Fruit fly (Drosophila melanogaster): ENCODE data around the gene MED14.

MED14 gene

DNA sequence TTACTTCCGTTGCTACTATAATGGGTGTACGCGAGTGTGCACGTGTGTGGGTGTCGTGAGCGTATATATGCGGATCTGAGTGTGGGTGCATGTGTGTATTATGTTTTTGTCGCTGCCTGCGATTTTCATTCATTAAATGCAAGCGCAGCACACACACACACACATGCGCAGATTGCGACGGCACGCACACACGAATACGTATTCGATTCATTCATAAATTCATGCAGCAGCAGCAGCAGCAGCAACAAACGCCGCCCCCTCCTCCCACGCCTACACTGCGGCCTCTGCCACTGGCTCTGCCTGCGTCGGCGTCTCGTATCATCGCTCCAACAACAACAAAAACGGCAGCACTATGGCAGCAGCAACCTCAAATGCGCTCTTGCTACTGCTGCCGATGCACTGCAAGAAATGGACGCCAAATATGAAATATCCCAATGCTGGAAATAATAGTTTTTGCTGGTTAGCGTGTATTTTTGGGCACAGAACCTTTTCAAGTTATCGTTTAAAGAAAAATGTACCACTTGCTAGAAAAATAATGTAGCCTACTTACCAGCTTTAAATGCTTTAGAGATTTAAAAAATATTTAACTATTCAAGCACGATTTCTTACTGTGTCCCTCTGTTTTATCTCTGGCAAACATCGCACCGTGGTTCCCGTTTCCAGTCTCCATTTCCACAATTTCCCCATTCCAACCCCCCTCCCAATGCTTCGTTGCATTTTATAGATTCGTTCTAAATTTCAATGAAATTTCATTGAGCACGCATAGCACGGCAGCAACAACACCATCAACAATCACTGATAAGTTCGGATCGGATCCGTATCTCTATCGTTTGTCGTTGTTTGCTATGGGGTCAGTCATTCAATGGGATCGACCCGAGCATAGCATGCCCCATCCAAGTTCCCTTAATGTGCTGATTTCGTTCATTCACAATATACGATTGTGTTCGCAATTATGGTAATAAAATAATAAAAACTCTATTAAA is 40.5 kb downstream of the MED14 start:
- TF ChIP-seq h (GFP tag; optimal IDR thresholded peaks at IDR 0.05) (peak; percentile 46), Rel (GFP tag; optimal IDR thresholded peaks at IDR 0.05) (no peak), Rel (tag; optimal IDR thresholded peaks at IDR 0.05) (no peak), Mio (GFP tag; optimal IDR thresholded peaks at IDR 0.05) (no peak), br (GFP tag; optimal IDR thresholded peaks at IDR 0.05) (peak; percentile 39), psq (GFP tag; optimal IDR thresholded peaks at IDR 0.05) (peak; percentile 21), Myc (optimal IDR thresholded peaks at IDR 0.05) (no peak), sage (GFP tag; optimal IDR thresholded peaks at IDR 0.05) (no peak), Vsx2 (GFP tag; optimal IDR thresholded peaks at IDR 0.05; ENCODE audit: partially characterized antibody) (no peak), Hnf4 (GFP tag; optimal IDR thresholded peaks at IDR 0.05) (no peak), Hr78 (GFP tag; optimal IDR thresholded peaks at IDR 0.05) (no peak), HLH106 (tag; optimal IDR thresholded peaks at IDR 0.05) (peak; percentile 27), dl (GFP tag; optimal IDR thresholded peaks at IDR 0.05; ENCODE audit: insufficient read depth in 1 of 2, partially characterized antibody in 2 of 2) (no peak), rgr (GFP tag; optimal IDR thresholded peaks at IDR 0.05) (peak; percentile 47), ey (GFP tag; optimal IDR thresholded peaks at IDR 0.05) (peak; percentile 61), N (GFP tag; optimal IDR thresholded peaks at IDR 0.05) (no peak), dsf (GFP tag; optimal IDR thresholded peaks at IDR 0.05; ENCODE audit: borderline replicate concordance) (no peak), fru (GFP tag; optimal IDR thresholded peaks at IDR 0.05) (peak; percentile 57), dmrt93B (GFP tag; optimal IDR thresholded peaks at IDR 0.05) (peak; percentile 3), jim (GFP tag; optimal IDR thresholded peaks at IDR 0.05) (no peak), pan (optimal IDR thresholded peaks at IDR 0.05) (no peak), GATAd (GFP tag; optimal IDR thresholded peaks at IDR 0.05) (no peak), usp (GFP tag; optimal IDR thresholded peaks at IDR 0.05) (no peak), Hr83 (GFP tag; optimal IDR thresholded peaks at IDR 0.05; ENCODE audit: poor library complexity, severe bottlenecking) (no peak), OdsH (GFP tag; optimal IDR thresholded peaks at IDR 0.05) (no peak), CG32264 (GFP tag; optimal IDR thresholded peaks at IDR 0.05) (no peak), tai (GFP tag; optimal IDR thresholded peaks at IDR 0.05) (no peak), foxo (GFP tag; optimal IDR thresholded peaks at IDR 0.05) (peak in 1 of 2 experiments; percentile 53), brk (GFP tag; optimal IDR thresholded peaks at IDR 0.05) (no peak), Jra (GFP tag; optimal IDR thresholded peaks at IDR 0.05) (no peak), lola (GFP tag; optimal IDR thresholded peaks at IDR 0.05) (no peak), CrebA (GFP tag; optimal IDR thresholded peaks at IDR 0.05; ENCODE audit: borderline replicate concordance) (no peak), Sp1 (GFP tag; optimal IDR thresholded peaks at IDR 0.05) (no peak), Dfd (GFP tag; optimal IDR thresholded peaks at IDR 0.05) (peak; percentile 73), Abd-B (GFP tag; optimal IDR thresholded peaks at IDR 0.05) (no peak), woc (GFP tag; optimal IDR thresholded peaks at IDR 0.05) (peak; percentile 20), sv (GFP tag; optimal IDR thresholded peaks at IDR 0.05) (peak; percentile 61), Dif (GFP tag; optimal IDR thresholded peaks at IDR 0.05; ENCODE audit: partially characterized antibody) (no peak), CG9705 (GFP tag; optimal IDR thresholded peaks at IDR 0.05) (no peak)

DNA sequence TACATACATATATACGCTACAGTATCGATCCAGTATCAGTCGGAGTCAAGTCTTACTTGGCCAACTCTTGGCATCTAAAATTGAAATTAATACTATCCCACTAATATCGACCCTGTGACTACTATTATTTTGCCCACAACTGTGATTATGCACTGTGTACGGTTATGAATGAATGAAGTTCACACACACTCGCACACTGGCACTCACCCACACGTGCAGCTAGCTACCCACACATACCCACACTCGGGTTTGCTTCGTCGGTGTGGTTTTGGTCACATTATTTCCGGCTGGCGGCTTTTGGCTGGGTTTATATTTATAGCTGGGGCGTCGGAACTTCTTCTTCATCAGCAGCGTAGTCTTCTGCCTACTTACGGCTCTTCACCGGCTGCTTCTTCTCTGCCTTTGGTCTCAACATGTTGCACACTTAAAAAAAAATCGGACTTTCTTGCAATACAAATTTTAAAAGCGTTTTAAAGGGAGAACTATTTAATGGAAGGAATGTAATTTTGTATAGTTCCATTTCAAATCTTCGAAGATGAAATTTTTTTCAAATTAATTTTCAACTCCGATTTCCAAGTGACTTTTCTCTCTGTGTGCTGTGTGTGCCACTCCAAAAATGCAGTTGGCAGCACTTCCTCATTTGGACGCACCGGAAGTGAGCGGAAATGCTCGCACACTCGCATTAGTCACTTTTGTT is 41.4 kb downstream of the MED14 start:
- TF ChIP-seq tai (GFP tag; optimal IDR thresholded peaks at IDR 0.05) (no peak), usp (GFP tag; optimal IDR thresholded peaks at IDR 0.05) (no peak), CrebA (GFP tag; optimal IDR thresholded peaks at IDR 0.05; ENCODE audit: borderline replicate concordance) (no peak), GATAd (GFP tag; optimal IDR thresholded peaks at IDR 0.05) (no peak), Dfd (GFP tag; optimal IDR thresholded peaks at IDR 0.05) (no peak), lola (GFP tag; optimal IDR thresholded peaks at IDR 0.05) (no peak), dl (GFP tag; optimal IDR thresholded peaks at IDR 0.05; ENCODE audit: insufficient read depth in 1 of 2, partially characterized antibody in 2 of 2) (no peak), Dif (GFP tag; optimal IDR thresholded peaks at IDR 0.05; ENCODE audit: partially characterized antibody) (no peak), foxo (GFP tag; optimal IDR thresholded peaks at IDR 0.05) (peak in 1 of 2 experiments; percentile 72), Abd-B (GFP tag; optimal IDR thresholded peaks at IDR 0.05) (no peak), woc (GFP tag; optimal IDR thresholded peaks at IDR 0.05) (peak; percentile 46), pan (optimal IDR thresholded peaks at IDR 0.05) (no peak), CG32264 (GFP tag; optimal IDR thresholded peaks at IDR 0.05) (peak; percentile 22), dsf (GFP tag; optimal IDR thresholded peaks at IDR 0.05; ENCODE audit: borderline replicate concordance) (no peak), rgr (GFP tag; optimal IDR thresholded peaks at IDR 0.05) (peak; percentile 74), Rel (GFP tag; optimal IDR thresholded peaks at IDR 0.05) (no peak), Rel (tag; optimal IDR thresholded peaks at IDR 0.05) (no peak), dmrt93B (GFP tag; optimal IDR thresholded peaks at IDR 0.05) (peak; percentile 24), sv (GFP tag; optimal IDR thresholded peaks at IDR 0.05) (peak; percentile 78), ey (GFP tag; optimal IDR thresholded peaks at IDR 0.05) (peak; percentile 73), sage (GFP tag; optimal IDR thresholded peaks at IDR 0.05) (no peak), Mio (GFP tag; optimal IDR thresholded peaks at IDR 0.05) (no peak), Hnf4 (GFP tag; optimal IDR thresholded peaks at IDR 0.05) (peak; percentile 63), Myc (optimal IDR thresholded peaks at IDR 0.05) (no peak), fru (GFP tag; optimal IDR thresholded peaks at IDR 0.05) (peak; percentile 75), br (GFP tag; optimal IDR thresholded peaks at IDR 0.05) (peak; percentile 73), jim (GFP tag; optimal IDR thresholded peaks at IDR 0.05) (no peak), Jra (GFP tag; optimal IDR thresholded peaks at IDR 0.05) (peak; percentile 30), Hr83 (GFP tag; optimal IDR thresholded peaks at IDR 0.05; ENCODE audit: poor library complexity, severe bottlenecking) (no peak), Hr78 (GFP tag; optimal IDR thresholded peaks at IDR 0.05) (no peak), psq (GFP tag; optimal IDR thresholded peaks at IDR 0.05) (peak; percentile 52), CG9705 (GFP tag; optimal IDR thresholded peaks at IDR 0.05) (no peak), N (GFP tag; optimal IDR thresholded peaks at IDR 0.05) (no peak), brk (GFP tag; optimal IDR thresholded peaks at IDR 0.05) (peak; percentile 16), HLH106 (tag; optimal IDR thresholded peaks at IDR 0.05) (peak; percentile 64), Sp1 (GFP tag; optimal IDR thresholded peaks at IDR 0.05) (peak; percentile 69), OdsH (GFP tag; optimal IDR thresholded peaks at IDR 0.05) (peak; percentile 68)
